Fruit fly (Drosophila melanogaster): ENCODE measurements around the gene wgn.

The wgn gene

DNA sequence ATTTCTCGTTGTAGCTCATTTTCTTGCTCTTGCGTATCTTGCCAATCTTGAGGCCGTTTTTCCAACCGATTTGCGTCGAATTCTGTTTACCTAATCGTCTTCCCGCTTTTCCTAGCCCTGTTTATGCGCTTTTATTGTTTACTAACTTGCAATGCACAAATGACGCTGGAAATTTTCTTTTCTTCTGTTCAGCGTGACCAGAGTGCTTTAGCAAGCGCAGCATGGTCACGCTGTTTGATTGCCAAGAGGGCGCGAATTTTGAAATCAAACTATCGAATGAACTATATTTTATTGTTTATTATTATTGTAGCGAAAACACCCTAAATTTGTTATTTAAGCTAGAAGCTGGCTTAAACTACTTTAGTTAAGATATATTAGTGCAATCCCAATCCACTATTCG is 15.5 kb upstream of the wgn start, which contains the start of gene Hou (continued):
- TF ChIP-seq Vsx1 (GFP tag; optimal IDR thresholded peaks at IDR 0.05), result no peak
- peak; percentile 4 for TF ChIP-seq CG17829 (tag; optimal IDR thresholded peaks at IDR 0.05)
- TF ChIP-seq CG10543 (GFP tag; optimal IDR thresholded peaks at IDR 0.05), result no peak
- no peak for TF ChIP-seq D19B (GFP tag; optimal IDR thresholded peaks at IDR 0.05)
- TF ChIP-seq CG14710 (tag; optimal IDR thresholded peaks at IDR 0.05), result peak; percentile 34
- no peak for TF ChIP-seq CG6254 (GFP tag; optimal IDR thresholded peaks at IDR 0.05)
- no peak for TF ChIP-seq CG15479 (GFP tag; optimal IDR thresholded peaks at IDR 0.05)
- no peak for TF ChIP-seq CG9932 (GFP tag; IDR thresholded peaks at IDR 0.05)
- TF ChIP-seq tup (GFP tag; optimal IDR thresholded peaks at IDR 0.05), result no peak
- no peak for TF ChIP-seq CG9215 (GFP tag; IDR thresholded peaks at IDR 0.05)
- no peak for TF ChIP-seq h (optimal IDR thresholded peaks at IDR 0.05)
- TF ChIP-seq aop (GFP tag; IDR thresholded peaks at IDR 0.05), result no peak
- no peak for TF ChIP-seq CG6813 (GFP tag; optimal IDR thresholded peaks at IDR 0.05)
- no peak for TF ChIP-seq CG9727 (GFP tag; optimal IDR thresholded peaks at IDR 0.05)
- TF ChIP-seq ftz-f1 (GFP tag; optimal IDR thresholded peaks at IDR 0.05), result no peak
- TF ChIP-seq CG2712 (tag; optimal IDR thresholded peaks at IDR 0.05), result no peak
- no peak for TF ChIP-seq onecut (GFP tag; IDR thresholded peaks at IDR 0.05)
- TF ChIP-seq ken (GFP tag; IDR thresholded peaks at IDR 0.05), result no peak
- no peak for TF ChIP-seq CG31441 (GFP tag; IDR thresholded peaks at IDR 0.05)
- TF ChIP-seq ash1 (GFP tag; optimal IDR thresholded peaks at IDR 0.05), result no peak
- TF ChIP-seq Xbp1 (GFP tag; optimal IDR thresholded peaks at IDR 0.05), result no peak
- TF ChIP-seq CG17361 (GFP tag; IDR thresholded peaks at IDR 0.05), result no peak
- TF ChIP-seq CG1832 (GFP tag; optimal IDR thresholded peaks at IDR 0.05), result no peak
- TF ChIP-seq rib (GFP tag; IDR thresholded peaks at IDR 0.05), result no peak
- no peak for TF ChIP-seq ewg (GFP tag; optimal IDR thresholded peaks at IDR 0.05)
- no peak for TF ChIP-seq Bdp1 (GFP tag; optimal IDR thresholded peaks at IDR 0.05)
- TF ChIP-seq CG12744 (GFP tag; optimal IDR thresholded peaks at IDR 0.05), result no peak
- no peak for TF ChIP-seq CG8359 (GFP tag; optimal IDR thresholded peaks at IDR 0.05; ENCODE audit: borderline replicate concordance)
- TF ChIP-seq YL-1 (GFP tag; optimal IDR thresholded peaks at IDR 0.05), result peak; percentile 65
- TF ChIP-seq sqz (GFP tag; optimal IDR thresholded peaks at IDR 0.05), result no peak
- no peak for TF ChIP-seq CG14050 (GFP tag; IDR thresholded peaks at IDR 0.05)
- peak; percentile 72 for TF ChIP-seq CG4617 (GFP tag; optimal IDR thresholded peaks at IDR 0.05; ENCODE audit: borderline replicate concordance)
- no peak for TF ChIP-seq GATAe (GFP tag; conservative IDR thresholded peaks at IDR 0.05)
- TF ChIP-seq dm (GFP tag; optimal IDR thresholded peaks at IDR 0.05), result no peak
- no peak for TF ChIP-seq CG11560 (tag; IDR thresholded peaks at IDR 0.05)
- TF ChIP-seq CG32767 (GFP tag; IDR thresholded peaks at IDR 0.05), result no peak
- TF ChIP-seq Stat92E (GFP tag; optimal IDR thresholded peaks at IDR 0.05), result no peak
- peak; percentile 53 for TF ChIP-seq CG15514 (GFP tag; optimal IDR thresholded peaks at IDR 0.05)
- no peak for TF ChIP-seq CG11695 (GFP tag; IDR thresholded peaks at IDR 0.05)
- no peak for TF ChIP-seq scrt (GFP tag; optimal IDR thresholded peaks at IDR 0.05)
- TF ChIP-seq CG11456 (GFP tag; IDR thresholded peaks at IDR 0.05), result no peak
- TF ChIP-seq gce (GFP tag; IDR thresholded peaks at IDR 0.05), result no peak
- no peak for TF ChIP-seq cwo (GFP tag; optimal IDR thresholded peaks at IDR 0.05)
- TF ChIP-seq Doc2 (GFP tag; IDR thresholded peaks at IDR 0.05), result no peak
- no peak for TF ChIP-seq CG31388 (GFP tag; optimal IDR thresholded peaks at IDR 0.05)
- no peak for TF ChIP-seq dan (GFP tag; IDR thresholded peaks at IDR 0.05)
- TF ChIP-seq CG42726 (GFP tag; IDR thresholded peaks at IDR 0.05; ENCODE audit: partially characterized antibody), result 0 out of 2 replicates have a peak, but pooled peaks have one; percentile 51
- TF ChIP-seq Lim3 (GFP tag; IDR thresholded peaks at IDR 0.05), result no peak
- TF ChIP-seq PHDP (tag; optimal IDR thresholded peaks at IDR 0.05), result no peak
- no peak for TF ChIP-seq chm (GFP tag; IDR thresholded peaks at IDR 0.05)
- no peak for TF ChIP-seq disco-r (GFP tag; optimal IDR thresholded peaks at IDR 0.05)
- TF ChIP-seq Blimp-1 (GFP tag; optimal IDR thresholded peaks at IDR 0.05), result no peak
